Worm (Caenorhabditis elegans): Measurements from ENCODE around the gene clec-129.

DNA sequence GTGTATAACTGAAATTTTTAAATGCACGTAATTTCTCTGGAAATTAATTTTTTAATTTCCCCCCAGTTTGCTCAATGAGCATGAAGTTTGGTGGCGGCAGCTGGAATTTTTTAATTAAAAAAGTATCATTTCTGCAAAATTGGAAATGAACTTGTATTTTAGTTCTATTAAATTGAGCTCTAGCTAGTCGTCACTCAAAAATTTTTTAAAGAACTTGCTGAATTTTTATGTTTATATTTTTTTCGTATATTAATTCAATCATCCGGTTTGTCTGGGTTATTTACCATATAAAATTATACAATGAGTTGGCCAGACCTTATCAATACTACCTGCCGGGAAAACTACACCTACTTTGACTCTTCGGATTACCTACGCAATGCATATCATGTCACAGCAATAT lies 10.5 kb downstream of the clec-129 start, which contains the start of gene srh-59:
- TF ChIP-seq him-1 (tag; optimal IDR thresholded peaks at IDR 0.05) = no peak
- no peak for TF ChIP-seq W03F9.2 (tag; optimal IDR thresholded peaks at IDR 0.05)
- no peak for TF ChIP-seq dao-5 (tag; optimal IDR thresholded peaks at IDR 0.05)

All from whole organism, L4/young adult.